Worm (Caenorhabditis elegans): ENCODE results near the gene try-8.

DNA sequence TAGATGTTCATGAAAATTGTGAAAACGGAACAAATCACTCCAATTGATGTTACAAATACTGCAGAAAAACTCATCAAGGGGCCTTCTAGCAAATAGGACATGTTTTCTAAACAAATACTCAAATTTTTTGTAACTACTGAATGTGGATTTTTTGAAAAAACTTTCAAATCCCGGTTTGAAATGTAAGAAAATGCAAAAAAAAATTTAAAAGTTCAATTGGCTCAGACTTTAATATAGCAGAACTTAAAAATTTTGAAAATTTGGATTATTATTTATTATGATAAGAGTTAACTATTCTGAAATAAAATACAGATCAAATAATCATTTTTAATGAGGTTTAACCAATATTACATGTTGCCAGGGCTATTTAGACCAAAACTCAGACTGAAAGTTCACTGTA, 36.2 kb upstream of the try-8 start, which contains the start of gene srbc-9:
- TF ChIP-seq ama-1 (optimal IDR thresholded peaks at IDR 0.05) (no peak), jun-1 (tag; optimal IDR thresholded peaks at IDR 0.05) (no peak), hlh-30 (tag; optimal IDR thresholded peaks at IDR 0.05; ENCODE audit: insufficient read depth) (no peak), ztf-11 (tag; optimal IDR thresholded peaks at IDR 0.05) (no peak), nhr-237 (tag; optimal IDR thresholded peaks at IDR 0.05) (no peak)

Measured in whole organism, L4 larva.